Fruit fly (Drosophila melanogaster) whole organism, embryonic: Measurements from ENCODE around the gene GramD1B.

Experiments used
- B-H2 ChIP-seq: fragments of 200-800 bp; sonication (Bioruptor generic); optimal IDR thresholded peaks from 2 replicates; lab custom pipeline; 2018; ENCODE audit warnings: missing biosample characterization, mild to moderate bottlenecking, missing genetic modification characterization
- CG11247 ChIP-seq: fragments of 200-800 bp; sonication (Bioruptor generic); IDR thresholded peaks from 2 replicates; pipeline ENCODE4 v1.3.6; 2022; ENCODE audit warnings: missing biosample characterization, missing genetic modification characterization
- CG12104 ChIP-seq: fragments of 200-800 bp; sonication (Bioruptor generic); optimal IDR thresholded peaks from 3 replicates; lab custom pipeline; 2016; ENCODE audit warnings: missing biosample characterization, missing genetic modification characterization
- CG12744 ChIP-seq: fragments of 200-800 bp; sonication (Bioruptor generic); optimal IDR thresholded peaks from 2 replicates; lab custom pipeline; 2016; ENCODE audit warnings: missing biosample characterization, missing genetic modification characterization
- CG17359 ChIP-seq: fragments of 200-800 bp; sonication (Bioruptor generic); optimal IDR thresholded peaks from 3 replicates; lab custom pipeline; 2018; ENCODE audit warnings: missing biosample characterization, mild to moderate bottlenecking, missing genetic modification characterization, moderate library complexity
- CG18599 ChIP-seq: fragments of 200-800 bp; sonication (Bioruptor generic); optimal IDR thresholded peaks from 3 replicates; lab custom pipeline; 2017; ENCODE audit warnings: missing biosample characterization, missing genetic modification characterization, mild to moderate bottlenecking, moderate library complexity, missing genetic modification reagents
- CG18619 ChIP-seq: fragments of 200-800 bp; sonication (Bioruptor generic); optimal IDR thresholded peaks from 3 replicates; lab custom pipeline; 2017; ENCODE audit warnings: missing biosample characterization, mild to moderate bottlenecking, missing genetic modification characterization
- CG2129 ChIP-seq: fragments of 200-800 bp; sonication (Bioruptor generic); IDR thresholded peaks from 2 replicates; pipeline ENCODE4 v1.3.6; 2022; ENCODE audit warnings: missing biosample characterization, missing genetic modification characterization; ENCODE audit not compliant: partially characterized antibody
- CG3065 ChIP-seq: fragments of 200-800 bp; sonication (Bioruptor generic); optimal IDR thresholded peaks from 2 replicates; lab custom pipeline; 2016; ENCODE audit warnings: missing biosample characterization, missing genetic modification characterization
- CG4404 ChIP-seq: fragments of 200-800 bp; sonication (Bioruptor generic); IDR thresholded peaks from 2 replicates; pipeline ENCODE4 v1.3.6; 2022; ENCODE audit warnings: missing biosample characterization, missing genetic modification characterization
- CG6175 ChIP-seq: fragments of 200-800 bp; sonication (Bioruptor generic); IDR thresholded peaks from 3 replicates; pipeline ENCODE4 v1.3.6; 2022; ENCODE audit warnings: missing biosample characterization, missing genetic modification characterization
- CG6654 ChIP-seq: fragments of 200-800 bp; sonication (Bioruptor generic); optimal IDR thresholded peaks from 2 replicates; lab custom pipeline; 2017; ENCODE audit warnings: missing biosample characterization, mild to moderate bottlenecking, missing genetic modification characterization
- CG6791 ChIP-seq: fragments of 200-800 bp; sonication (Bioruptor generic); IDR thresholded peaks from 3 replicates; pipeline ENCODE4 v1.3.6; 2022; ENCODE audit warnings: missing biosample characterization, missing genetic modification characterization; ENCODE audit not compliant: partially characterized antibody
- CG6813 ChIP-seq: fragments of 200-800 bp; sonication (Bioruptor generic); optimal IDR thresholded peaks from 2 replicates; lab custom pipeline; 2017; ENCODE audit warnings: missing biosample characterization, missing genetic modification characterization, mild to moderate bottlenecking, moderate library complexity, missing genetic modification reagents
- CG6854 ChIP-seq: fragments of 200-800 bp; sonication (Bioruptor generic); optimal IDR thresholded peaks from 3 replicates; lab custom pipeline; 2017; ENCODE audit warnings: missing biosample characterization, mild to moderate bottlenecking, missing genetic modification characterization
- CG7372 ChIP-seq: fragments of 200-800 bp; sonication (Bioruptor generic); IDR thresholded peaks from 2 replicates; pipeline ENCODE4 v1.3.6; 2022; ENCODE audit warnings: missing biosample characterization, missing genetic modification characterization
- CG8478 ChIP-seq: fragments of >200 bp; optimal IDR thresholded peaks from 2 replicates; lab custom pipeline; 2018
- CG8765 ChIP-seq: fragments of 200-800 bp; sonication (Bioruptor generic); IDR thresholded peaks from 2 replicates; pipeline ENCODE4 v1.3.6; 2022; ENCODE audit warnings: missing biosample characterization, missing genetic modification characterization
- CG9797 ChIP-seq: fragments of 200-800 bp; sonication (Bioruptor generic); optimal IDR thresholded peaks from 3 replicates; lab custom pipeline; 2018; ENCODE audit warnings: missing biosample characterization, mild to moderate bottlenecking, missing genetic modification characterization
- Chrac-16 ChIP-seq: fragments of 200-800 bp; sonication (Bioruptor generic); optimal IDR thresholded peaks from 3 replicates; lab custom pipeline; 2016; ENCODE audit warnings: missing biosample characterization, missing genetic modification characterization
- D19B ChIP-seq: fragments of 200-800 bp; sonication (Bioruptor generic); optimal IDR thresholded peaks from 2 replicates; lab custom pipeline; 2017; ENCODE audit warnings: missing biosample characterization, mild to moderate bottlenecking, missing genetic modification characterization
- Ets65A ChIP-seq: fragments of 200-800 bp; sonication (Bioruptor generic); peaks from one replicate; lab custom pipeline; 2016; ENCODE audit warnings: missing biosample characterization, missing genetic modification characterization
- Fer3 ChIP-seq: fragments of 200-800 bp; sonication (Bioruptor generic); optimal IDR thresholded peaks from 2 replicates; lab custom pipeline; 2018; ENCODE audit warnings: missing biosample characterization, mild to moderate bottlenecking, missing genetic modification characterization, moderate library complexity
- Hmr ChIP-seq: fragments of 200-800 bp; sonication (Bioruptor generic); optimal IDR thresholded peaks from 3 replicates; lab custom pipeline; 2017; ENCODE audit warnings: mild to moderate bottlenecking, missing biosample characterization, missing genetic modification reagents, missing genetic modification characterization
- Hr39 ChIP-seq: fragments of >200 bp; optimal IDR thresholded peaks from 2 replicates; lab custom pipeline; 2017
- Max ChIP-seq: fragments of 200-800 bp; sonication (Bioruptor generic); optimal IDR thresholded peaks from 2 replicates; lab custom pipeline; 2016; ENCODE audit warnings: missing biosample characterization, mild to moderate bottlenecking, missing genetic modification characterization
- NC2α ChIP-seq: fragments of 200-800 bp; sonication (Bioruptor generic); optimal IDR thresholded peaks from 2 replicates; lab custom pipeline; 2016; ENCODE audit warnings: missing biosample characterization, missing genetic modification characterization
- Nf-YB ChIP-seq: fragments of 200-800 bp; sonication (Bioruptor generic); optimal IDR thresholded peaks from 3 replicates; lab custom pipeline; 2019; ENCODE audit warnings: missing biosample characterization, mild to moderate bottlenecking, missing genetic modification characterization, moderate library complexity
- Ssrp ChIP-seq: fragments of 200-800 bp; sonication (Bioruptor generic); optimal IDR thresholded peaks from 2 replicates; lab custom pipeline; 2018; ENCODE audit warnings: missing biosample characterization, mild to moderate bottlenecking, missing genetic modification characterization, moderate library complexity
- Stat92E ChIP-seq, 3 experiments: fragments of >200 bp in 2 of 3; fragments of 200-800 bp in 1 of 3; sonication (Bioruptor generic) in 1 of 3; optimal IDR thresholded peaks; 2 replicates each; lab custom pipeline; 2017 to 2019; ENCODE audit warnings: missing biosample characterization in 3 of 3, missing genetic modification characterization in 3 of 3, mild to moderate bottlenecking in 1 of 3, moderate library complexity in 1 of 3
- Xrp1 ChIP-seq: fragments of 200-800 bp; sonication (Bioruptor generic); IDR thresholded peaks from 2 replicates; pipeline ENCODE4 v1.3.6; 2022; ENCODE audit warnings: missing biosample characterization, missing genetic modification characterization
- cg ChIP-seq: fragments of 200-800 bp; sonication (Bioruptor generic); optimal IDR thresholded peaks from 3 replicates; lab custom pipeline; 2019; ENCODE audit warnings: missing biosample characterization, mild to moderate bottlenecking, missing genetic modification characterization, moderate library complexity
- chinmo ChIP-seq: fragments of 200-800 bp; sonication (Bioruptor generic); IDR thresholded peaks from 4 replicates; pipeline ENCODE4 v1.3.6; 2022; ENCODE audit warnings: missing biosample characterization, missing genetic modification characterization; ENCODE audit not compliant: partially characterized antibody
- crc ChIP-seq: fragments of 200-800 bp; sonication (Bioruptor generic); optimal IDR thresholded peaks from 2 replicates; lab custom pipeline; 2016; ENCODE audit warnings: missing biosample characterization, missing genetic modification characterization
- lmd ChIP-seq: fragments of 200-800 bp; sonication (Bioruptor generic); IDR thresholded peaks from 2 replicates; pipeline ENCODE4 v1.3.6; 2022; ENCODE audit warnings: missing biosample characterization, missing genetic modification characterization
- maf-S ChIP-seq: fragments of 200-800 bp; sonication (Bioruptor generic); optimal IDR thresholded peaks from 2 replicates; lab custom pipeline; 2016; ENCODE audit warnings: missing biosample characterization, missing genetic modification characterization
- onecut ChIP-seq: fragments of 200-800 bp; sonication (Bioruptor generic); IDR thresholded peaks from 2 replicates; pipeline ENCODE4 v1.3.6; 2022; ENCODE audit warnings: missing biosample characterization, missing genetic modification characterization
- otp ChIP-seq: fragments of 200-800 bp; sonication (Bioruptor generic); IDR thresholded peaks from 3 replicates; pipeline ENCODE4, ENCODE4 v1.3.6; 2022; ENCODE audit warnings: missing biosample characterization, missing genetic modification characterization
- pfk ChIP-seq: fragments of 200-800 bp; sonication (Bioruptor generic); optimal IDR thresholded peaks from 2 replicates; lab custom pipeline; 2018; ENCODE audit warnings: missing biosample characterization, mild to moderate bottlenecking, missing genetic modification characterization, moderate library complexity
- pnt ChIP-seq: fragments of 200-800 bp; sonication (Bioruptor generic); optimal IDR thresholded peaks from 3 replicates; lab custom pipeline; 2016; ENCODE audit warnings: missing biosample characterization, missing genetic modification characterization
- psq ChIP-seq: fragments of 200-800 bp; sonication (Bioruptor generic); optimal IDR thresholded peaks from 2 replicates; lab custom pipeline; 2017; ENCODE audit warnings: missing biosample characterization, missing genetic modification characterization
- rib ChIP-seq: fragments of 200-800 bp; sonication (Bioruptor generic); IDR thresholded peaks from 2 replicates; pipeline ENCODE4 v1.3.6; 2022; ENCODE audit warnings: missing biosample characterization, missing genetic modification characterization
- shn ChIP-seq: fragments of 200-800 bp; sonication (Bioruptor generic); optimal IDR thresholded peaks from 3 replicates; lab custom pipeline; 2016; ENCODE audit warnings: missing biosample characterization, missing genetic modification characterization
- stc ChIP-seq: fragments of 200-800 bp; sonication (Bioruptor generic); IDR thresholded peaks from 2 replicates; pipeline ENCODE4 v1.3.6; 2022; ENCODE audit warnings: missing biosample characterization, missing genetic modification characterization
- tgo ChIP-seq: fragments of 200-800 bp; sonication (Bioruptor generic); IDR thresholded peaks from 3 replicates; pipeline ENCODE4 v1.3.6; 2022; ENCODE audit warnings: missing biosample characterization, missing genetic modification characterization
- tll ChIP-seq, 2 experiments: fragments of 200-800 bp in 1 of 2; fragments of >200 bp in 1 of 2; sonication (Bioruptor generic) in 1 of 2; optimal IDR thresholded peaks; 2 replicates each; lab custom pipeline; 2017 to 2019; ENCODE audit warnings: missing biosample characterization in 2 of 2, missing genetic modification characterization in 2 of 2, mild to moderate bottlenecking in 1 of 2, moderate library complexity in 1 of 2
- tna ChIP-seq: fragments of 200-800 bp; sonication (Bioruptor generic); IDR thresholded peaks from 2 replicates; pipeline ENCODE4 v1.3.6; 2022; ENCODE audit warnings: missing biosample characterization, missing genetic modification characterization; ENCODE audit not compliant: partially characterized antibody
- vvl ChIP-seq: fragments of 200-800 bp; sonication (Bioruptor generic); IDR thresholded peaks from 2 replicates; pipeline ENCODE4 v1.3.6; 2022; ENCODE audit warnings: missing biosample characterization, missing genetic modification characterization
- wek ChIP-seq: fragments of 200-800 bp; sonication (Bioruptor generic); optimal IDR thresholded peaks from 3 replicates; lab custom pipeline; 2018; ENCODE audit warnings: missing biosample characterization, mild to moderate bottlenecking, missing genetic modification characterization, moderate library complexity
- wor ChIP-seq: fragments of 200-800 bp; sonication (Bioruptor generic); IDR thresholded peaks from 2 replicates; pipeline ENCODE4 v1.3.6; 2022; ENCODE audit warnings: missing biosample characterization, missing genetic modification characterization
- z ChIP-seq: fragments of 200-800 bp; sonication (Bioruptor generic); IDR thresholded peaks from 3 replicates; pipeline ENCODE4 v1.3.6; 2022; ENCODE audit warnings: missing biosample characterization, missing genetic modification characterization

GramD1B gene

DNA sequence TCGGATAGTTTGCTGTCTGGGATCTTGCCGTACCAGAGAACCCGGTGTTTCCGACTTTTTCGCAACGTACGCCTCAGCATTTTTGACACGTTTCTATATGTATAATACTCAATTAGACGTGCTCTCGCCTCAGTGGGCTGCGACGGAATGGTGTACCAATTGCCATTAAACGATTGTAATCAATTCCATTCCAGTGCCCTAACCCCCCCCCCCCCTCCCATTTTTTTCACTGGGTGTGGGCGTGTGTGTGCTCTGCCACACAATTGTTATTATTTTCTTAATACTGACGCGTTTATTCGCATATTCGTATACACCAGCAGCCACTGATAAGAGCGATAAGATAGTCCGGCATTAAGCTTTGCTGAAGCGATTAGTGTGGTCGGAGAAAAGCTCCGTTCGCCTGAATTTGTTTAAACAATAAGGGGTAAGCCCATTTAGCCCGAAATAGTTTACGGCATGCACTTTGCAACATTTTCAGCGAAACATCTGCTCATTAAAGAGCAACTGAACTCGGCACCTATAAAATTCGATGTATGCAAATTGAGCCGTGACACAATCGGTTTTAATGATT, 4.0 kb downstream of the GramD1B start (continued):
- TF ChIP-seq CG9797 (GFP tag; lab: Kevin White, UChicago) (no peak), CG6791 (GFP tag; lab: Robert Waterston, UW) (no peak), CG6175 (GFP tag; lab: Robert Waterston, UW) (no peak), Stat92E (GFP tag; optimal IDR thresholded peaks at IDR 0.05; lab: Kevin White, UChicago) (no peak), CG3065 (no peak), Max (GFP tag; lab: Kevin White, UChicago) (no peak), CG6654 (GFP tag; lab: Kevin White, UChicago) (no peak), CG18619 (GFP tag; lab: Kevin White, UChicago) (no peak), pfk (GFP tag; lab: Kevin White, UChicago) (no peak), Xrp1 (GFP tag; lab: Robert Waterston, UW) (no peak), CG12104 (GFP tag; lab: Kevin White, UChicago) (no peak), tna (GFP tag; lab: Robert Waterston, UW) (no peak), psq (GFP tag; lab: Kevin White, UChicago) (no peak), D19B (GFP tag; lab: Kevin White, UChicago) (no peak), tgo (GFP tag; lab: Robert Waterston, UW) (no peak), onecut (GFP tag; lab: Robert Waterston, UW) (no peak), NC2α (GFP tag; lab: Kevin White, UChicago) (no peak), B-H2 (GFP tag; lab: Kevin White, UChicago) (peak; percentile 25), lmd (GFP tag; lab: Robert Waterston, UW) (no peak), CG17359 (tag; lab: Kevin White, UChicago) (no peak), maf-S (no peak), CG12744 (no peak), cg (GFP tag; lab: Kevin White, UChicago) (peak; percentile 45), pnt (no peak), CG7372 (GFP tag; lab: Robert Waterston, UW) (no peak), Hmr (GFP tag; lab: Kevin White, UChicago) (peak; percentile 26), wek (GFP tag; lab: Kevin White, UChicago) (no peak), otp (GFP tag; lab: Robert Waterston, UW) (no peak), Ets65A (GFP tag; lab: Kevin White, UChicago) (peak; percentile 41), CG2129 (GFP tag; lab: Robert Waterston, UW) (no peak), Nf-YB (GFP tag; lab: Kevin White, UChicago) (no peak), Hr39 (no peak), z (GFP tag; lab: Robert Waterston, UW) (no peak), CG11247 (GFP tag; lab: Robert Waterston, UW) (no peak), tll (GFP tag; optimal IDR thresholded peaks at IDR 0.05; lab: Kevin White, UChicago) (no peak), CG4404 (GFP tag; lab: Robert Waterston, UW) (no peak), rib (0 out of 2 replicates have a peak, but pooled peaks have one; percentile 33), wor (GFP tag; lab: Robert Waterston, UW) (no peak), CG8478 (lab: Kevin White, UChicago) (no peak), stc (GFP tag; lab: Robert Waterston, UW) (no peak), shn (GFP tag; lab: Kevin White, UChicago) (no peak), vvl (GFP tag; lab: Robert Waterston, UW) (no peak), crc (GFP tag; lab: Kevin White, UChicago) (no peak), CG6854 (GFP tag; lab: Kevin White, UChicago) (no peak), chinmo (0 out of 4 replicates have a peak, but pooled peaks have one; percentile 62), Fer3 (tag; lab: Kevin White, UChicago) (no peak), CG8765 (GFP tag; lab: Robert Waterston, UW) (no peak), Chrac-16 (GFP tag; lab: Kevin White, UChicago) (no peak), CG6813 (GFP tag; lab: Kevin White, UChicago) (peak; percentile 10), CG18599 (GFP tag; lab: Kevin White, UChicago) (peak; percentile 60), Ssrp (tag; lab: Kevin White, UChicago) (no peak)
